Fruit fly (Drosophila melanogaster): ENCODE data around the gene CG6171.

The CG6171 gene

DNA sequence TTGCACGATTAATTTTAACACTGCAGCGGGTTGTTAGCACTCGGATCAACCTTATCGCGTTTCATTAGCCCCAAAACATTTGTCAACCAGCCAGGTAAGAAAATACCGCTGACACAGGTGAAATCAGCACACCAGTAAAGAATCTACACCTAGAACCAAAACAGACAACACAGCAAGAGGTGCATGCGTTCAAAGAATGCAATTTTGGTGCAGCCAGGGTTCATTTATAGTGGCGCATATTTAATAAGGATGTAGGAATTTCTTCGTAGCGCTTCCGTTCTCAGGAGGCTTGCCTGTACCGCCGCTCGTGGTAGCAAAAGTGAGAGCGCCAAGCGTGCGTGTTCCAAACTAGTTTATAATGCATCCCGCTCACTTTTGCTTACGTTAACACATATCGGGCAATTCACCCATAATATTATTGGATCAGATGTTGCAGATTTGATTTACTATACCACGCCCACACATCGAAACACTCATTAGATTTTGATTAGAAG is 21.2 kb downstream of the CG6171 start (continued):
- TF ChIP-seq CG30020 (tag; optimal IDR thresholded peaks at IDR 0.05) (no peak), Tbp (GFP tag; optimal IDR thresholded peaks at IDR 0.05) (no peak), ATbp (GFP tag; optimal IDR thresholded peaks at IDR 0.05) (no peak), CG12155 (GFP tag; optimal IDR thresholded peaks at IDR 0.05) (no peak), CG14667 (GFP tag; IDR thresholded peaks at IDR 0.05) (peak; percentile 34; the same call in 1 of the 2 replicates), gsb-n (tag; optimal IDR thresholded peaks at IDR 0.05) (no peak), CG7928 (GFP tag; optimal IDR thresholded peaks at IDR 0.05) (no peak), NfI (GFP tag; optimal IDR thresholded peaks at IDR 0.05) (no peak), YL-1 (GFP tag; optimal IDR thresholded peaks at IDR 0.05) (no peak), CG10366 (GFP tag; IDR thresholded peaks at IDR 0.05) (0 out of 2 replicates have a peak, but pooled peaks have one; percentile 25), da (GFP tag; optimal IDR thresholded peaks at IDR 0.05) (no peak), CG11560 (tag; IDR thresholded peaks at IDR 0.05) (no peak), slbo (GFP tag; IDR thresholded peaks at IDR 0.05) (peak; percentile 42; the same call in 1 of the 2 replicates), corto (GFP tag; optimal IDR thresholded peaks at IDR 0.05) (no peak), CG3995 (GFP tag; optimal IDR thresholded peaks at IDR 0.05) (no peak), E2f2 (GFP tag; IDR thresholded peaks at IDR 0.05) (peak; percentile 30; the same call in 1 of the 2 replicates), onecut (GFP tag; IDR thresholded peaks at IDR 0.05) (no peak), CG12391 (tag; optimal IDR thresholded peaks at IDR 0.05) (no peak), cwo (GFP tag; optimal IDR thresholded peaks at IDR 0.05) (no peak), CG10267 (tag; optimal IDR thresholded peaks at IDR 0.05) (no peak), NK7.1 (GFP tag; optimal IDR thresholded peaks at IDR 0.05) (no peak), CG4730 (GFP tag; IDR thresholded peaks at IDR 0.05) (0 out of 2 replicates have a peak, but pooled peaks have one; percentile 5), CG8359 (GFP tag; optimal IDR thresholded peaks at IDR 0.05; ENCODE audit: borderline replicate concordance) (no peak), CG4328 (GFP tag; optimal IDR thresholded peaks at IDR 0.05) (no peak), CG9437 (GFP tag; optimal IDR thresholded peaks at IDR 0.05) (no peak), peb (GFP tag; IDR thresholded peaks at IDR 0.05) (no peak), Fer2 (tag; optimal IDR thresholded peaks at IDR 0.05) (no peak), CG13287 (GFP tag; IDR thresholded peaks at IDR 0.05; ENCODE audit: partially characterized antibody) (no peak; the same call in 1 of the 2 replicates), CG7357 (GFP tag; IDR thresholded peaks at IDR 0.05) (no peak), H2.0 (GFP tag; IDR thresholded peaks at IDR 0.05) (peak; percentile 7; the same call in 1 of the 2 replicates), ase (GFP tag; IDR thresholded peaks at IDR 0.05) (no peak), so (GFP tag; IDR thresholded peaks at IDR 0.05) (no peak), CG11696 (GFP tag; IDR thresholded peaks at IDR 0.05) (no peak), Poxn (GFP tag; IDR thresholded peaks at IDR 0.05) (no peak), Dad (GFP tag; optimal IDR thresholded peaks at IDR 0.05) (no peak), ro (GFP tag; IDR thresholded peaks at IDR 0.05) (no peak), grau (tag; optimal IDR thresholded peaks at IDR 0.05) (peak; percentile 93), Sry-δ (GFP tag; optimal IDR thresholded peaks at IDR 0.05) (no peak), zfh2 (GFP tag; optimal IDR thresholded peaks at IDR 0.05) (no peak), eyg (GFP tag; optimal IDR thresholded peaks at IDR 0.05) (no peak), Drgx (GFP tag; IDR thresholded peaks at IDR 0.05) (peak; percentile 64), CG14710 (tag; optimal IDR thresholded peaks at IDR 0.05) (no peak), CHES-1-like (GFP tag; optimal IDR thresholded peaks at IDR 0.05) (no peak), Doc3 (GFP tag; IDR thresholded peaks at IDR 0.05; ENCODE audit: partially characterized antibody) (no peak), HLH3B (GFP tag; IDR thresholded peaks at IDR 0.05) (0 out of 2 replicates have a peak, but pooled peaks have one; percentile 22), chif (GFP tag; optimal IDR thresholded peaks at IDR 0.05) (no peak), CG13775 (GFP tag; optimal IDR thresholded peaks at IDR 0.05) (no peak), jing (GFP tag; optimal IDR thresholded peaks at IDR 0.05) (no peak), Ssrp (tag; optimal IDR thresholded peaks at IDR 0.05) (no peak), eve (GFP tag; optimal IDR thresholded peaks at IDR 0.05) (no peak), seq (GFP tag; IDR thresholded peaks at IDR 0.05) (no peak)

Measured in whole organism, embryonic.